Fruit fly (Drosophila melanogaster): ENCODE results near the gene Gmd.

Gene Gmd

DNA sequence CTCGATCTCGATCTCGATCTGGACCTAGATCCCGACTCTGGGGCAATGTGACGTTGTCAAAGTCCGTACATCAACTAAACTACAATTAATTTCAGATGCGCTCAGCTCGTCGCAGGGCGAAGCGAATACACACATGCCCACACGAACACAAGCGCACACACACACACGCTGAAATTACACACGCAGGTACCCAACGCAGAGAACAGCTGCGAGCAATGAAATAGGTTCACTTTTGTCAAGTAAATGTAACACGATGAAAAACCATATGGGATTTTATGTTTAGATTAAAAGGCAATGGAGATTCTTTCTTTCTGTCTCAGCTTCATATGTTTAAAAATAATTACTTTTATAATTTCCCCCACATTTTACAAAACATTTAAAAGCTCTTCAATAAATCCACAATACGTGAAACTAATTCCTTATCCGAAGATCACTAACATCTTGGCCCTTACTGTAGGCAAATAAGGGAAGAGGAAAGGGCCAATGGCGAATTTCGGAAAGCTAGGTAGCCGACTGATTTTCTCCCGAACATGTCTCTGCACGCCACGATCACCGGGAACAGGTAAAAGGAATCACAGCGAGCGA is 23.6 kb upstream of the Gmd start (continued):
- TF ChIP-seq gt (GFP tag; IDR thresholded peaks at IDR 0.05): no peak
- peak; percentile 63 for TF ChIP-seq CG10654 (GFP tag; optimal IDR thresholded peaks at IDR 0.05)
- peak; percentile 56; the same call in 2 of the 3 replicates for TF ChIP-seq Optix (GFP tag; IDR thresholded peaks at IDR 0.05)
- TF ChIP-seq luna (GFP tag; optimal IDR thresholded peaks at IDR 0.05): no peak
- TF ChIP-seq zfh2 (GFP tag; optimal IDR thresholded peaks at IDR 0.05): peak; percentile 70
- TF ChIP-seq sens (GFP tag): peak; percentile 97
- peak; percentile 48 for TF ChIP-seq Mes4 (GFP tag; optimal IDR thresholded peaks at IDR 0.05)
- TF ChIP-seq CrebB (tag; optimal IDR thresholded peaks at IDR 0.05): peak; percentile 56
- peak; percentile 79 for TF ChIP-seq trem (tag; optimal IDR thresholded peaks at IDR 0.05)
- TF ChIP-seq CG4730 (GFP tag; IDR thresholded peaks at IDR 0.05): peak; percentile 69
- TF ChIP-seq fd96Cb (tag; optimal IDR thresholded peaks at IDR 0.05): peak; percentile 80
- peak; percentile 73 for TF ChIP-seq CG1602 (GFP tag; optimal IDR thresholded peaks at IDR 0.05)
- no peak for TF ChIP-seq Dfd (GFP tag; optimal IDR thresholded peaks at IDR 0.05)
- peak; percentile 90 for TF ChIP-seq CG2678 (tag; optimal IDR thresholded peaks at IDR 0.05)
- peak; percentile 75 for TF ChIP-seq Fer2 (tag; optimal IDR thresholded peaks at IDR 0.05)
- TF ChIP-seq Meics (GFP tag; optimal IDR thresholded peaks at IDR 0.05): peak; percentile 82
- TF ChIP-seq CG33557 (GFP tag; optimal IDR thresholded peaks at IDR 0.05): peak; percentile 96
- no peak for TF ChIP-seq CG16779 (GFP tag; IDR thresholded peaks at IDR 0.05)
- TF ChIP-seq ssp (GFP tag; IDR thresholded peaks at IDR 0.05): peak; percentile 35
- TF ChIP-seq Bgb (GFP tag; IDR thresholded peaks at IDR 0.05; ENCODE audit: partially characterized antibody): no peak
- TF ChIP-seq Opbp (GFP tag; IDR thresholded peaks at IDR 0.05; ENCODE audit: partially characterized antibody): no peak
- peak; percentile 68 for TF ChIP-seq Hr3 (GFP tag; optimal IDR thresholded peaks at IDR 0.05)
- TF ChIP-seq CG31388 (GFP tag; optimal IDR thresholded peaks at IDR 0.05): no peak
- TF ChIP-seq Mrtf (GFP tag; IDR thresholded peaks at IDR 0.05): peak; percentile 74; the same call in 2 of the 3 replicates
- no peak for TF ChIP-seq Lpt (GFP tag; optimal IDR thresholded peaks at IDR 0.05)
- TF ChIP-seq zfh1 (GFP tag; IDR thresholded peaks at IDR 0.05): peak; percentile 86
- peak; percentile 95 for TF ChIP-seq Med (GFP tag)
- no peak for TF ChIP-seq NC2α (GFP tag; optimal IDR thresholded peaks at IDR 0.05)
- TF ChIP-seq zen2 (GFP tag; IDR thresholded peaks at IDR 0.05; ENCODE audit: partially characterized antibody): no peak
- TF ChIP-seq dysf (GFP tag; IDR thresholded peaks at IDR 0.05): peak; percentile 86
- TF ChIP-seq CG31365 (tag; optimal IDR thresholded peaks at IDR 0.05): peak; percentile 32
- peak; percentile 56 for TF ChIP-seq Poxn (GFP tag; IDR thresholded peaks at IDR 0.05)
- peak; percentile 42 for TF ChIP-seq oc (tag; optimal IDR thresholded peaks at IDR 0.05)
- peak; percentile 92 for TF ChIP-seq CG17829 (tag; optimal IDR thresholded peaks at IDR 0.05)
- peak; percentile 67 for TF ChIP-seq dimm (GFP tag; IDR thresholded peaks at IDR 0.05)
- TF ChIP-seq jing (GFP tag; optimal IDR thresholded peaks at IDR 0.05): peak; percentile 65
- peak; percentile 51 for TF ChIP-seq CG15479 (GFP tag; optimal IDR thresholded peaks at IDR 0.05)
- TF ChIP-seq Trl (optimal IDR thresholded peaks at IDR 0.05): no peak
- TF ChIP-seq Trl (GFP tag; optimal IDR thresholded peaks at IDR 0.05): peak; percentile 26
- TF ChIP-seq p53 (GFP tag; optimal IDR thresholded peaks at IDR 0.05): peak; percentile 97
- 0 out of 2 replicates have a peak, but pooled peaks have one; percentile 3 for TF ChIP-seq dati (GFP tag; IDR thresholded peaks at IDR 0.05)
- TF ChIP-seq Lim3 (GFP tag; IDR thresholded peaks at IDR 0.05): no peak; the same call in 1 of the 2 replicates
- no peak for TF ChIP-seq sna (GFP tag; IDR thresholded peaks at IDR 0.05; ENCODE audit: partially characterized antibody)
- no peak for TF ChIP-seq CG7963 (GFP tag; IDR thresholded peaks at IDR 0.05; ENCODE audit: partially characterized antibody)
- peak; percentile 26 for TF ChIP-seq grn (GFP tag; optimal IDR thresholded peaks at IDR 0.05)
- TF ChIP-seq zf30C (GFP tag; optimal IDR thresholded peaks at IDR 0.05): no peak
- TF ChIP-seq CG1832 (GFP tag; optimal IDR thresholded peaks at IDR 0.05): no peak
- TF ChIP-seq tap (tag; optimal IDR thresholded peaks at IDR 0.05): peak; percentile 75
- TF ChIP-seq CG12219 (GFP tag; optimal IDR thresholded peaks at IDR 0.05): peak; percentile 64
- TF ChIP-seq tgo (GFP tag; IDR thresholded peaks at IDR 0.05): peak; percentile 75
- TF ChIP-seq CG3847 (GFP tag; IDR thresholded peaks at IDR 0.05): peak; percentile 81

Measured in whole organism, embryonic.